Fruit fly (Drosophila melanogaster) whole organism, embryonic: Measurements from ENCODE around the gene CG1622.

Experiments used
- Ada2b ChIP-seq: fragments of 200-800 bp; sonication (Bioruptor generic); IDR thresholded peaks from 2 replicates; pipeline ENCODE4 v1.3.6; 2022; ENCODE audit warnings: missing biosample characterization, missing genetic modification characterization
- Asciz ChIP-seq: fragments of 200-800 bp; sonication (Bioruptor generic); optimal IDR thresholded peaks from 2 replicates; lab custom pipeline; 2017; ENCODE audit warnings: missing biosample characterization, mild to moderate bottlenecking, missing genetic modification characterization, missing genetic modification reagents
- CG1024 ChIP-seq: fragments of 200-800 bp; sonication (Bioruptor generic); IDR thresholded peaks from 2 replicates; pipeline ENCODE4 v1.3.6; 2022; ENCODE audit warnings: missing biosample characterization, missing genetic modification characterization
- CG14050 ChIP-seq: fragments of 200-800 bp; sonication (Bioruptor generic); IDR thresholded peaks from 3 replicates; pipeline ENCODE4 v1.3.6; 2022; ENCODE audit warnings: missing biosample characterization, missing genetic modification characterization
- CG14710 ChIP-seq: fragments of 200-800 bp; sonication (Bioruptor generic); optimal IDR thresholded peaks from 3 replicates; lab custom pipeline; 2019; ENCODE audit warnings: missing biosample characterization, mild to moderate bottlenecking, missing genetic modification characterization, moderate library complexity
- CG2712 ChIP-seq: fragments of 200-800 bp; optimal IDR thresholded peaks from 3 replicates; lab custom pipeline; 2019; ENCODE audit warnings: missing biosample characterization, mild to moderate bottlenecking, missing genetic modification characterization, moderate library complexity
- CG32532 ChIP-seq: fragments of 200-800 bp; sonication (Bioruptor generic); IDR thresholded peaks from 2 replicates; pipeline ENCODE4 v1.3.6; 2022; ENCODE audit warnings: missing biosample characterization, missing genetic modification characterization
- CG6272 ChIP-seq: fragments of 200-800 bp; sonication (Bioruptor generic); IDR thresholded peaks from 2 replicates; pipeline ENCODE4 v1.3.6; 2022; ENCODE audit warnings: missing biosample characterization, missing genetic modification characterization
- CG7839 ChIP-seq: fragments of 200-800 bp; sonication (Bioruptor generic); optimal IDR thresholded peaks from 3 replicates; lab custom pipeline; 2018; ENCODE audit warnings: missing biosample characterization, mild to moderate bottlenecking, missing genetic modification characterization, moderate library complexity
- CG9215 ChIP-seq: fragments of 200-800 bp; sonication (Bioruptor generic); IDR thresholded peaks from 2 replicates; pipeline ENCODE4 v1.3.6; 2022; ENCODE audit warnings: missing biosample characterization, missing genetic modification characterization
- CG9437 ChIP-seq: fragments of 200-800 bp; sonication (Bioruptor generic); optimal IDR thresholded peaks from 2 replicates; lab custom pipeline; 2018; ENCODE audit warnings: missing biosample characterization, mild to moderate bottlenecking, missing genetic modification characterization
- CHES-1-like ChIP-seq: fragments of 200-800 bp; sonication (Bioruptor generic); optimal IDR thresholded peaks from 2 replicates; lab custom pipeline; 2016; ENCODE audit warnings: missing biosample characterization, missing genetic modification characterization
- Camta ChIP-seq: fragments of 200-800 bp; sonication (Bioruptor generic); optimal IDR thresholded peaks from 2 replicates; lab custom pipeline; 2016; ENCODE audit warnings: missing biosample characterization, missing genetic modification characterization
- CoRest ChIP-seq: fragments of 200-800 bp; sonication (Bioruptor generic); optimal IDR thresholded peaks from 3 replicates; lab custom pipeline; 2018; ENCODE audit warnings: missing biosample characterization, mild to moderate bottlenecking, missing genetic modification characterization, moderate library complexity
- Med ChIP-seq: fragments of 200-800 bp; sonication (Bioruptor generic); peaks from one replicate; lab custom pipeline; 2016; ENCODE audit warnings: missing biosample characterization, missing genetic modification characterization, mild to moderate bottlenecking, inconsistent platforms, moderate library complexity
- Meics ChIP-seq: fragments of 200-800 bp; sonication (Bioruptor generic); optimal IDR thresholded peaks from 2 replicates; lab custom pipeline; 2017; ENCODE audit warnings: missing biosample characterization, mild to moderate bottlenecking, missing genetic modification characterization
- Mrtf ChIP-seq: fragments of 200-800 bp; sonication (Bioruptor generic); IDR thresholded peaks from 3 replicates; pipeline ENCODE4 v1.3.6; 2022; ENCODE audit warnings: missing biosample characterization, missing genetic modification characterization
- Optix ChIP-seq: fragments of 200-800 bp; sonication (Bioruptor generic); IDR thresholded peaks from 3 replicates; pipeline ENCODE4 v1.3.6; 2022; ENCODE audit warnings: missing biosample characterization, missing genetic modification characterization
- Rfx ChIP-seq: fragments of 200-800 bp; sonication (Bioruptor generic); IDR thresholded peaks from 2 replicates; pipeline ENCODE4 v1.3.6; 2022; ENCODE audit warnings: missing biosample characterization, missing genetic modification characterization
- Rx ChIP-seq: fragments of 200-800 bp; sonication (Bioruptor generic); IDR thresholded peaks from 2 replicates; pipeline ENCODE4 v1.3.6; 2022; ENCODE audit warnings: missing biosample characterization, missing genetic modification characterization
- abd-A ChIP-seq: fragments of 200-800 bp; sonication (Bioruptor generic); optimal IDR thresholded peaks from 3 replicates; lab custom pipeline; 2019; ENCODE audit warnings: missing biosample characterization, mild to moderate bottlenecking, missing genetic modification characterization, moderate library complexity
- al ChIP-seq: fragments of 200-800 bp; sonication (Bioruptor generic); IDR thresholded peaks from 2 replicates; pipeline ENCODE4 v1.3.6; 2022; ENCODE audit warnings: missing biosample characterization, missing genetic modification characterization
- bcd ChIP-seq: fragments of 200-800 bp; sonication (Bioruptor generic); optimal IDR thresholded peaks from 2 replicates; lab custom pipeline; 2017; ENCODE audit warnings: missing biosample characterization, mild to moderate bottlenecking, missing genetic modification characterization
- chif ChIP-seq, 2 experiments: fragments of 200-800 bp; sonication (Bioruptor generic); optimal IDR thresholded peaks; 3 replicates each; lab custom pipeline; 2016; ENCODE audit warnings: missing biosample characterization in 2 of 2, missing genetic modification characterization in 2 of 2
- corto ChIP-seq: fragments of 200-800 bp; sonication (Bioruptor generic); optimal IDR thresholded peaks from 2 replicates; lab custom pipeline; 2016; ENCODE audit warnings: missing biosample characterization, mild to moderate bottlenecking, missing genetic modification characterization, moderate library complexity
- crp ChIP-seq, 2 experiments: fragments of 200-800 bp; sonication (Bioruptor generic); optimal IDR thresholded peaks; 2 replicates in 1 of 2; 3 replicates in 1 of 2; lab custom pipeline; 2017; ENCODE audit warnings: missing biosample characterization in 2 of 2, missing genetic modification characterization in 2 of 2, mild to moderate bottlenecking in 1 of 2, moderate library complexity in 1 of 2
- dmrt99B ChIP-seq: fragments of 200-800 bp; sonication (Bioruptor generic); optimal IDR thresholded peaks from 2 replicates; lab custom pipeline; 2018; ENCODE audit warnings: missing biosample characterization, mild to moderate bottlenecking, missing genetic modification characterization, moderate library complexity
- ewg ChIP-seq: fragments of 200-800 bp; sonication (Bioruptor generic); optimal IDR thresholded peaks from 3 replicates; lab custom pipeline; 2017; ENCODE audit warnings: mild to moderate bottlenecking, missing biosample characterization, missing genetic modification reagents, missing genetic modification characterization
- fd96Cb ChIP-seq: fragments of 200-800 bp; sonication (Bioruptor generic); optimal IDR thresholded peaks from 2 replicates; lab custom pipeline; 2018; ENCODE audit warnings: missing biosample characterization, mild to moderate bottlenecking, missing genetic modification characterization, moderate library complexity
- fu2 ChIP-seq: fragments of 200-800 bp; sonication (Bioruptor generic); optimal IDR thresholded peaks from 2 replicates; lab custom pipeline; 2016; ENCODE audit warnings: missing biosample characterization, missing genetic modification characterization
- gce ChIP-seq: fragments of 200-800 bp; sonication (Bioruptor generic); IDR thresholded peaks from 3 replicates; pipeline ENCODE4 v1.3.6; 2022; ENCODE audit warnings: missing biosample characterization, missing genetic modification characterization
- grau ChIP-seq: fragments of 200-800 bp; optimal IDR thresholded peaks from 3 replicates; lab custom pipeline; 2019; ENCODE audit warnings: missing biosample characterization, mild to moderate bottlenecking, missing genetic modification characterization, moderate library complexity
- gro ChIP-seq: fragments of 200-800 bp; sonication (Bioruptor generic); optimal IDR thresholded peaks from 2 replicates; lab custom pipeline; 2016; ENCODE audit warnings: missing biosample characterization, missing genetic modification characterization
- jumu ChIP-seq: fragments of 200-800 bp; sonication (Bioruptor generic); optimal IDR thresholded peaks from 3 replicates; lab custom pipeline; 2016; ENCODE audit warnings: missing biosample characterization, missing genetic modification characterization
- ken ChIP-seq: fragments of 200-800 bp; sonication (Bioruptor generic); IDR thresholded peaks from 3 replicates; pipeline ENCODE4 v1.3.6; 2022; ENCODE audit warnings: missing biosample characterization, missing genetic modification characterization
- lilli ChIP-seq: fragments of 200-800 bp; sonication (Bioruptor generic); optimal IDR thresholded peaks from 3 replicates; lab custom pipeline; 2016; ENCODE audit warnings: missing biosample characterization, missing genetic modification characterization
- nmo ChIP-seq: fragments of 200-800 bp; sonication (Bioruptor generic); optimal IDR thresholded peaks from 2 replicates; lab custom pipeline; 2018; ENCODE audit warnings: missing biosample characterization, mild to moderate bottlenecking, missing genetic modification characterization, moderate library complexity
- prd ChIP-seq, 3 experiments: fragments of >200 bp in 2 of 3; fragments of 200-800 bp in 1 of 3; sonication (Bioruptor generic) in 1 of 3; optimal IDR thresholded peaks in 2 of 3; IDR thresholded peaks in 1 of 3; 2 replicates in 2 of 3; 3 replicates in 1 of 3; pipeline versions ENCODE4 v1.3.6 to Lab custom; 2017 to 2022; ENCODE audit warnings: missing biosample characterization in 1 of 3, missing genetic modification characterization in 1 of 3
- row ChIP-seq: fragments of 200-800 bp; sonication (Bioruptor generic); IDR thresholded peaks from 3 replicates; pipeline ENCODE4 v1.3.6; 2022; ENCODE audit warnings: missing biosample characterization, missing genetic modification characterization
- sob ChIP-seq: fragments of 200-800 bp; sonication (Bioruptor generic); IDR thresholded peaks from 2 replicates; pipeline ENCODE4 v1.3.6; 2022; ENCODE audit warnings: missing biosample characterization, missing genetic modification characterization
- sr ChIP-seq: fragments of 200-800 bp; sonication (Bioruptor generic); IDR thresholded peaks from 3 replicates; pipeline ENCODE4 v1.3.6; 2022; ENCODE audit warnings: missing biosample characterization, missing genetic modification characterization
- ssp ChIP-seq: fragments of 200-800 bp; sonication (Bioruptor generic); IDR thresholded peaks from 2 replicates; pipeline ENCODE4 v1.3.6; 2022; ENCODE audit warnings: missing biosample characterization, missing genetic modification characterization
- tgo ChIP-seq: fragments of 200-800 bp; sonication (Bioruptor generic); IDR thresholded peaks from 3 replicates; pipeline ENCODE4 v1.3.6; 2022; ENCODE audit warnings: missing biosample characterization, missing genetic modification characterization
- tin ChIP-seq: fragments of 200-800 bp; sonication (Bioruptor generic); optimal IDR thresholded peaks from 3 replicates; lab custom pipeline; 2016; ENCODE audit warnings: missing biosample characterization, missing genetic modification characterization
- tll ChIP-seq, 2 experiments: fragments of 200-800 bp in 1 of 2; fragments of >200 bp in 1 of 2; sonication (Bioruptor generic) in 1 of 2; optimal IDR thresholded peaks; 2 replicates each; lab custom pipeline; 2017 to 2019; ENCODE audit warnings: missing biosample characterization in 2 of 2, missing genetic modification characterization in 2 of 2, mild to moderate bottlenecking in 1 of 2, moderate library complexity in 1 of 2
- ttk ChIP-seq: fragments of 200-800 bp; sonication (Bioruptor generic); IDR thresholded peaks from 2 replicates; pipeline ENCODE4 v2.1.2; 2022; ENCODE audit warnings: missing biosample characterization, missing genetic modification characterization
- vvl ChIP-seq: fragments of 200-800 bp; sonication (Bioruptor generic); IDR thresholded peaks from 2 replicates; pipeline ENCODE4 v1.3.6; 2022; ENCODE audit warnings: missing biosample characterization, missing genetic modification characterization
- wor ChIP-seq: fragments of 200-800 bp; sonication (Bioruptor generic); IDR thresholded peaks from 2 replicates; pipeline ENCODE4 v1.3.6; 2022; ENCODE audit warnings: missing biosample characterization, missing genetic modification characterization
- zfh1 ChIP-seq: fragments of 200-800 bp; sonication (Bioruptor generic); IDR thresholded peaks from 3 replicates; pipeline ENCODE4 v1.3.6; 2022; ENCODE audit warnings: missing biosample characterization, missing genetic modification characterization

Gene CG1622

dm6 chrX:13253062-13253724 lies 43.7 kb upstream of the CG1622 start (continued):
- TF ChIP-seq Med (GFP tag; lab: Kevin White, UChicago) (peak; percentile 92), sob (0 out of 2 replicates have a peak, but pooled peaks have one; percentile 17), tll (GFP tag; optimal IDR thresholded peaks at IDR 0.05; lab: Kevin White, UChicago) (no peak), row (GFP tag; lab: Robert Waterston, UW) (peak; percentile 71), Camta (GFP tag; lab: Kevin White, UChicago) (peak; percentile 38), CG1024 (GFP tag; lab: Robert Waterston, UW) (peak; percentile 36; the same call in 1 of the 2 replicates), Rfx (peak; percentile 76), Optix (GFP tag; lab: Robert Waterston, UW) (peak; percentile 44; the same call in 1 of the 3 replicates), Ada2b (GFP tag; lab: Robert Waterston, UW) (peak; percentile 43; the same call in 1 of the 2 replicates), crp (GFP tag; optimal IDR thresholded peaks at IDR 0.05; lab: Kevin White, UChicago) (no peak), CoRest (tag; lab: Kevin White, UChicago) (peak; percentile 42), fd96Cb (tag; lab: Kevin White, UChicago) (peak; percentile 35), ewg (GFP tag; lab: Kevin White, UChicago) (peak; percentile 28), abd-A (tag; lab: Kevin White, UChicago) (no peak), Rx (GFP tag; lab: Robert Waterston, UW) (peak; percentile 49; the same call in 1 of the 2 replicates), Meics (peak; percentile 31), chif (GFP tag; optimal IDR thresholded peaks at IDR 0.05; lab: Kevin White, UChicago) (peak in 1 of 2 experiments; percentile 45), Mrtf (GFP tag; lab: Robert Waterston, UW) (0 out of 3 replicates have a peak, but pooled peaks have one; percentile 30), tin (GFP tag; lab: Kevin White, UChicago) (peak; percentile 1), CG2712 (tag; lab: Kevin White, UChicago) (peak; percentile 44), CG6272 (GFP tag; lab: Robert Waterston, UW) (peak; percentile 18; the same call in 1 of the 2 replicates), grau (tag; lab: Kevin White, UChicago) (peak; percentile 87), tgo (GFP tag; lab: Robert Waterston, UW) (peak; percentile 57; the same call in 2 of the 3 replicates), lilli (GFP tag; lab: Kevin White, UChicago) (peak; percentile 50), Asciz (GFP tag; lab: Kevin White, UChicago) (peak; percentile 11), bcd (GFP tag; lab: Kevin White, UChicago) (peak; percentile 2), sr (GFP tag; lab: Robert Waterston, UW) (no peak), gro (GFP tag; lab: Kevin White, UChicago) (peak; percentile 23), CG9215 (GFP tag; lab: Robert Waterston, UW) (peak; percentile 35; the same call in 1 of the 2 replicates), CG14050 (peak; percentile 31; the same call in 2 of the 3 replicates), ssp (peak; percentile 31; the same call in 1 of the 2 replicates), vvl (peak; percentile 80), ken (GFP tag; lab: Robert Waterston, UW) (peak; percentile 67), CG9437 (peak; percentile 43), nmo (GFP tag; lab: Kevin White, UChicago) (peak; percentile 37), CG14710 (tag; lab: Kevin White, UChicago) (peak; percentile 23), zfh1 (GFP tag; lab: Robert Waterston, UW) (peak; percentile 57; the same call in 2 of the 3 replicates), CG32532 (GFP tag; lab: Robert Waterston, UW) (peak; percentile 61), wor (GFP tag; lab: Robert Waterston, UW) (0 out of 2 replicates have a peak, but pooled peaks have one; percentile 20), corto (GFP tag; lab: Kevin White, UChicago) (no peak), CHES-1-like (peak; percentile 40), jumu (GFP tag; lab: Kevin White, UChicago) (peak; percentile 20), fu2 (peak; percentile 49), CG7839 (tag; lab: Kevin White, UChicago) (peak; percentile 51), ttk (GFP tag; lab: Robert Waterston, UW) (peak; percentile 58), dmrt99B (peak; percentile 50), prd (optimal IDR thresholded peaks at IDR 0.05; lab: Kevin White, UChicago) (no peak), prd (GFP tag; IDR thresholded peaks at IDR 0.05; lab: Robert Waterston, UW) (peak; percentile 30), al (GFP tag; lab: Robert Waterston, UW) (no peak), gce (GFP tag; lab: Robert Waterston, UW) (no peak)
